Worm (Caenorhabditis elegans) whole organism, late embryonic: ENCODE data around the gene oac-55.

Source experiments
- Y22D7AL.16 ChIP-seq: sonication (generic microtip); optimal IDR thresholded peaks from 2 replicates; lab custom pipeline; 2016; ENCODE audit warnings: missing genetic modification characterization, missing compliant biosample characterization
- ama-1 ChIP-seq: fragments of 150-350 bp; optimal IDR thresholded peaks from 2 replicates; lab custom pipeline; 2014
- dmd-4 ChIP-seq: sonication (generic microtip); optimal IDR thresholded peaks from 2 replicates; lab custom pipeline; 2016; ENCODE audit warnings: borderline replicate concordance, missing genetic modification characterization, missing compliant biosample characterization
- ets-4 ChIP-seq: sonication (generic microtip); optimal IDR thresholded peaks from 2 replicates; lab custom pipeline; 2016; ENCODE audit warnings: missing genetic modification characterization, missing compliant biosample characterization
- fkh-6 ChIP-seq: sonication (generic microtip); optimal IDR thresholded peaks from 2 replicates; lab custom pipeline; 2016; ENCODE audit warnings: missing genetic modification characterization, missing compliant biosample characterization
- hlh-30 ChIP-seq: sonication (generic microtip); optimal IDR thresholded peaks from 2 replicates; lab custom pipeline; 2017; ENCODE audit warnings: antibody characterized with exemption, missing genetic modification characterization, missing compliant biosample characterization; ENCODE audit not compliant: insufficient read depth
- hlh-8 ChIP-seq: sonication (generic microtip); optimal IDR thresholded peaks from 2 replicates; lab custom pipeline; 2016; ENCODE audit warnings: missing genotype, missing genetic modification characterization, missing compliant biosample characterization
- lim-6 ChIP-seq: sonication (generic microtip); optimal IDR thresholded peaks from 2 replicates; lab custom pipeline; 2016; ENCODE audit warnings: missing genetic modification characterization, missing compliant biosample characterization
- nhr-11 ChIP-seq: fragments of 150-350 bp; optimal IDR thresholded peaks from 2 replicates; lab custom pipeline; 2014; ENCODE audit warnings: missing biosample characterization, missing genetic modification characterization
- pag-3 ChIP-seq: sonication (generic microtip); optimal IDR thresholded peaks from 2 replicates; lab custom pipeline; 2016; ENCODE audit warnings: missing compliant biosample characterization, missing genetic modification characterization, borderline replicate concordance
- pha-4 ChIP-seq: fragments of 150-350 bp; optimal IDR thresholded peaks from 2 replicates; lab custom pipeline; 2018; ENCODE audit warnings: missing biosample characterization, missing genetic modification reagents, missing genetic modification characterization
- sdc-2 ChIP-seq: sonication (generic microtip); optimal IDR thresholded peaks from 2 replicates; lab custom pipeline; 2016; ENCODE audit warnings: missing genotype, missing genetic modification characterization, missing compliant biosample characterization
- unc-3 ChIP-seq, 2 experiments: fragments of 200-800 bp in 1 of 2; sonication (Bioruptor generic) in 1 of 2; sonication (generic microtip) in 1 of 2; conservative IDR thresholded peaks in 1 of 2; optimal IDR thresholded peaks in 1 of 2; 2 replicates each; pipeline versions ENCODE4 v1.3.6 to Lab custom; 2016 to 2022; ENCODE audit warnings: missing compliant biosample characterization in 2 of 2, missing genetic modification characterization in 2 of 2, missing genetic modification reagents in 1 of 2
- unc-86 ChIP-seq: sonication (generic microtip); optimal IDR thresholded peaks from 2 replicates; lab custom pipeline; 2016; ENCODE audit warnings: missing genetic modification characterization, missing compliant biosample characterization

DNA sequence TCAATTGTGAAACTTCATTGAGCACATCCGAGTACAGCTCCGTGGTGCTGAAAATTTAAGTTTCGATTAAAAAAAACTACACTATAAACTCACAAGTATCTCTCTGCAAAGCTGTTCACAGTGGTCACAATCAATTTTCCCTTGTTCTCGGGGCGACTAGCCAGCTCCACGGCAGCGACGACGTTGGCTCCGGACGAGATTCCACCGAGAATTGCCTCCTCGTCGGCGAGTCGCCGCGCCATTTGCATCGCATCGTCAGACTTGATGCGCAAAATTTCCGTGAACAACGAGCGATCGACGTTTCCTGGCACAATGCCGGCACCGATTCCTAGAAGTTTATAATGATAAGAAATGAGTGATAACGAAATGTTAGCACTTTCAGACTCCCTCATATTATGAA is 13.7 kb downstream of the oac-55 start:
- no peak for TF ChIP-seq ets-4
- no peak for TF ChIP-seq unc-3 (GFP tag; conservative IDR thresholded peaks at IDR 0.05; lab: Robert Waterston, UW)
- TF ChIP-seq unc-3 (tag; optimal IDR thresholded peaks at IDR 0.05; lab: Kevin White, UChicago): no peak
- TF ChIP-seq fkh-6 (tag; lab: Kevin White, UChicago): no peak
- no peak for TF ChIP-seq lim-6 (tag; lab: Kevin White, UChicago)
- TF ChIP-seq dmd-4 (tag; lab: Kevin White, UChicago): no peak
- no peak for TF ChIP-seq nhr-11 (tag; lab: Kevin White, UChicago)
- TF ChIP-seq Y22D7AL.16: no peak
- TF ChIP-seq unc-86 (tag; lab: Kevin White, UChicago): no peak
- TF ChIP-seq hlh-8 (tag; lab: Kevin White, UChicago): no peak
- no peak for TF ChIP-seq sdc-2 (tag; lab: Kevin White, UChicago)
- no peak for TF ChIP-seq pha-4 (tag; lab: Kevin White, UChicago)
- TF ChIP-seq pag-3: no peak
- no peak for TF ChIP-seq ama-1
- TF ChIP-seq hlh-30: no peak
